Worm (Caenorhabditis elegans) whole organism, mixed stage, embryonic: Measurements from ENCODE around the gene Y49F6C.6.
A peak's percentile ranks its signal among the peaks of the same experiment; 100 is the strongest.

Experiments used
- M03D4.4 ChIP-seq: sonication (generic microtip); optimal IDR thresholded peaks from 2 replicates; lab custom pipeline; 2017; ENCODE audit warnings: mild to moderate bottlenecking, missing genetic modification characterization, missing compliant biosample characterization
- bed-3 ChIP-seq: fragments of 200-800 bp; sonication (Bioruptor generic); optimal IDR thresholded peaks from 3 replicates; lab custom pipeline; 2018; ENCODE audit warnings: mild to moderate bottlenecking, missing genetic modification characterization, moderate library complexity, missing compliant biosample characterization
- ceh-43 ChIP-seq: fragments of 200-800 bp; sonication (Bioruptor generic); optimal IDR thresholded peaks from 2 replicates; lab custom pipeline; 2018; ENCODE audit warnings: mild to moderate bottlenecking, missing genetic modification characterization, moderate library complexity, missing compliant biosample characterization
- ces-1 ChIP-seq: fragments of 150-350 bp; optimal IDR thresholded peaks from 2 replicates; lab custom pipeline; 2014; ENCODE audit warnings: missing biosample characterization, missing genetic modification reagents, missing genetic modification characterization
- elt-1 ChIP-seq: sonication (generic microtip); optimal IDR thresholded peaks from 2 replicates; lab custom pipeline; 2017; ENCODE audit warnings: missing genetic modification characterization, mild to moderate bottlenecking, missing compliant biosample characterization, antibody characterized with exemption, moderate library complexity, borderline replicate concordance; ENCODE audit not compliant: insufficient read depth
- flh-1 ChIP-seq: fragments of 200-800 bp; sonication (Bioruptor generic); optimal IDR thresholded peaks from 2 replicates; lab custom pipeline; 2018; ENCODE audit warnings: mild to moderate bottlenecking, missing genetic modification characterization, moderate library complexity, missing compliant biosample characterization
- ham-2 ChIP-seq: fragments of 200-800 bp; sonication (Bioruptor generic); optimal IDR thresholded peaks from 2 replicates; lab custom pipeline; 2018; ENCODE audit warnings: mild to moderate bottlenecking, missing genetic modification characterization, missing compliant biosample characterization
- hlh-1 ChIP-seq: fragments of 150-350 bp; optimal IDR thresholded peaks from 2 replicates; lab custom pipeline; 2014; ENCODE audit warnings: missing biosample characterization, missing genetic modification reagents, missing genetic modification characterization
- lin-13 ChIP-seq: fragments of 150-350 bp; optimal IDR thresholded peaks from 2 replicates; lab custom pipeline; 2014; ENCODE audit warnings: missing biosample characterization, missing genetic modification characterization
- lin-32 ChIP-seq: fragments of 200-800 bp; sonication (Bioruptor generic); optimal IDR thresholded peaks from 2 replicates; lab custom pipeline; 2018; ENCODE audit warnings: mild to moderate bottlenecking, missing genetic modification characterization, missing compliant biosample characterization
- mab-5 ChIP-seq: fragments of 150-350 bp; optimal IDR thresholded peaks from 2 replicates; lab custom pipeline; 2014; ENCODE audit warnings: missing biosample characterization, missing genetic modification characterization
- mep-1 ChIP-seq: fragments of 150-350 bp; optimal IDR thresholded peaks from 2 replicates; lab custom pipeline; 2017; ENCODE audit warnings: missing biosample characterization, missing genetic modification reagents, missing genetic modification characterization, inconsistent platforms
- mls-2 ChIP-seq: sonication (generic microtip); optimal IDR thresholded peaks from 2 replicates; lab custom pipeline; 2016; ENCODE audit warnings: mild to moderate bottlenecking, missing genetic modification characterization, moderate library complexity, missing compliant biosample characterization
- nhr-12 ChIP-seq: fragments of 150-350 bp; optimal IDR thresholded peaks from 2 replicates; lab custom pipeline; 2014; ENCODE audit warnings: missing biosample characterization, missing genetic modification characterization
- nhr-2 ChIP-seq: fragments of 150-350 bp; optimal IDR thresholded peaks from 2 replicates; lab custom pipeline; 2014; ENCODE audit warnings: missing biosample characterization, missing genetic modification characterization
- nhr-237 ChIP-seq: fragments of 150-350 bp; optimal IDR thresholded peaks from 2 replicates; lab custom pipeline; 2014; ENCODE audit warnings: missing biosample characterization, missing genetic modification characterization
- nhr-28 ChIP-seq: fragments of 150-350 bp; optimal IDR thresholded peaks from 2 replicates; lab custom pipeline; 2014; ENCODE audit warnings: missing biosample characterization, missing genetic modification characterization
- pha-4 ChIP-seq: fragments of 150-350 bp; optimal IDR thresholded peaks from 2 replicates; lab custom pipeline; 2018; ENCODE audit warnings: missing biosample characterization, missing genetic modification reagents, missing genetic modification characterization
- sem-2 ChIP-seq: fragments of 200-800 bp; sonication (Bioruptor generic); optimal IDR thresholded peaks from 2 replicates; lab custom pipeline; 2018; ENCODE audit warnings: mild to moderate bottlenecking, missing genetic modification characterization, missing compliant biosample characterization
- snpc-4 ChIP-seq: fragments of 150-350 bp; optimal IDR thresholded peaks from 2 replicates; lab custom pipeline; 2014; ENCODE audit warnings: missing biosample characterization, missing genetic modification characterization
- sptf-1 ChIP-seq: sonication (generic microtip); optimal IDR thresholded peaks from 2 replicates; lab custom pipeline; 2017; ENCODE audit warnings: mild to moderate bottlenecking, missing genetic modification characterization, moderate library complexity, missing compliant biosample characterization
- tbx-8 ChIP-seq: fragments of 200-800 bp; sonication (Bioruptor generic); optimal IDR thresholded peaks from 2 replicates; lab custom pipeline; 2018; ENCODE audit warnings: mild to moderate bottlenecking, missing genetic modification characterization, moderate library complexity, missing compliant biosample characterization
- unc-120 ChIP-seq: sonication (generic microtip); optimal IDR thresholded peaks from 2 replicates; lab custom pipeline; 2017; ENCODE audit warnings: missing genetic modification characterization, missing compliant biosample characterization; ENCODE audit not compliant: poor library complexity, severe bottlenecking
- unc-39 ChIP-seq: fragments of 150-350 bp; optimal IDR thresholded peaks from 2 replicates; lab custom pipeline; 2014; ENCODE audit warnings: missing biosample characterization, missing genetic modification characterization
- unc-62 ChIP-seq: fragments of 150-350 bp; optimal IDR thresholded peaks from 2 replicates; lab custom pipeline; 2014; ENCODE audit warnings: missing biosample characterization, missing genetic modification reagents, missing genetic modification characterization
- zip-8 ChIP-seq: fragments of 150-350 bp; optimal IDR thresholded peaks from 2 replicates; lab custom pipeline; 2014; ENCODE audit warnings: missing biosample characterization, missing genetic modification characterization

The Y49F6C.6 gene

DNA sequence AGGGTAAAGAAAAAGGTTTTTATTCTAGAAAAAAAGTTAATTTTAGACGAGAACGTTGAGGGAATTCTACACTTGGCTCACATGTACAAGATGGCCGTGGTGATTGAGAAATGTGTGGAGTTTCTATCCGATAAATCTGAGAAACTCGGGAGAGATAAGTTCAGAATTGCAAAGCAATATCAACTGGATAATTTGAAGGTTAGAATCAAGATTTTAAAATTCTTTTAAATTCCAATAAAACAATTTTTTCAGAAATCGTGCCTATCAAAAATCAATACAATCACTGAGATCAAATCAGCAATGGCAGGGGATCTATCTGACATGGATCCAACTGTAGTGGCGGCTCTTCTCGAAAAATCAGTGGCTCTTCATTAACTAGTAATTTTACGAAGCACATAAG is 11.3 kb upstream of the Y49F6C.6 start, which contains the start of gene Y49F6C.2:
Gene Y49F6C.2, plus strand, starts transcription at position 301 of the 400 bp plus-strand sequence.
- TF ChIP-seq tbx-8 (GFP tag; lab: Kevin White, UChicago) (no peak), lin-32 (no peak), mep-1 (tag; lab: Kevin White, UChicago) (no peak)

DNA sequence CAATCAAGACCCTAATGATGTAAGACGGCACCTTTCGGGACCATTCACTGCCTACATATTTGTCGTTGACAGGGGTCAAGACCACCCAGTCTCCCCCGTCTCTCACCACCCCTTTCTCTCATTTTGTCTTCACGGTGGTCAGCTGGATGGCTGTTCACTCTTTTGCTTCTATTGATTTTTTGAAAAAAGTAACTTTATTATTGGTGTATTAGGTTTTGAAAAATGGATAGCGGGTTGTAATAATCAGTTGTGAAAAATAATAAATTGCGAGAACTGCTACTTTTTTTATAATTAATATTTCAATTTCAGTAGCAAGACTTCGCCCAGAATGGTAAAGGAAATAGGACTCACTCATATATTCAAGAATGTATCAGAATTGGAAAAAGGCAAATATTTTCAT is 9.8 kb upstream of the Y49F6C.6 start, which contains the start of gene bath-9:
Gene bath-9, plus strand, starts transcription at position 301 of the 400 bp plus-strand sequence.
- no peak for TF ChIP-seq flh-1 (GFP tag; lab: Kevin White, UChicago)
- TF ChIP-seq mab-5, result no peak
- TF ChIP-seq nhr-28 (tag; lab: Kevin White, UChicago), result no peak
- peak; percentile 8 for TF ChIP-seq nhr-2 (tag; lab: Kevin White, UChicago)
- TF ChIP-seq bed-3 (GFP tag; lab: Kevin White, UChicago), result no peak

DNA sequence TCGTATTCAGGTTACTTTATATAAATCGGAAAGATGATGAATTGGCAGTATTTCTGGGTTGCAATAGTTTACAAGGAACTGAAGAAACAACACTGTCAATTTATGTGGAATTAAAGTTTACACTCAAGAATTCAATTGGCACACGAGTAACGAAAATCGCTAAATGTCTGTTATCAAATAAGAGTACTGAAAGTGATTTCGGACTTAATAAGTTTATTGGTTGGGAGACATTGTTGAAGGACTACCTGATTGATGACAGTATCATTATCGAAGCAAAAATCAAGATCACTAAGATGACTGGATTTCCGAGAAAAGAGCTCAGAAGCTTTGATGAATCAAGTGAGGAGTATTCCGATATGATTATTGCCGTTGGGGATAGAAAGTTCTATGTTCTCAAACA is 8.3 kb upstream of the Y49F6C.6 start:
- no peak for TF ChIP-seq lin-32
- no peak for TF ChIP-seq pha-4 (tag; lab: Kevin White, UChicago)
- TF ChIP-seq flh-1 (GFP tag; lab: Kevin White, UChicago), result no peak
- TF ChIP-seq elt-1 (tag; lab: Kevin White, UChicago), result no peak
- TF ChIP-seq unc-120 (tag; lab: Kevin White, UChicago), result no peak
- TF ChIP-seq bed-3 (GFP tag; lab: Kevin White, UChicago), result no peak
- TF ChIP-seq ceh-43 (GFP tag; lab: Kevin White, UChicago), result no peak
- no peak for TF ChIP-seq snpc-4 (tag; lab: Kevin White, UChicago)
- TF ChIP-seq hlh-1 (tag; lab: Kevin White, UChicago), result no peak
- no peak for TF ChIP-seq mep-1 (tag; lab: Kevin White, UChicago)
- TF ChIP-seq nhr-2 (tag; lab: Kevin White, UChicago), result no peak
- no peak for TF ChIP-seq M03D4.4 (tag; lab: Kevin White, UChicago)
- TF ChIP-seq ham-2 (GFP tag; lab: Kevin White, UChicago), result no peak
- no peak for TF ChIP-seq nhr-237 (tag; lab: Kevin White, UChicago)
- TF ChIP-seq zip-8 (tag; lab: Kevin White, UChicago), result no peak

DNA sequence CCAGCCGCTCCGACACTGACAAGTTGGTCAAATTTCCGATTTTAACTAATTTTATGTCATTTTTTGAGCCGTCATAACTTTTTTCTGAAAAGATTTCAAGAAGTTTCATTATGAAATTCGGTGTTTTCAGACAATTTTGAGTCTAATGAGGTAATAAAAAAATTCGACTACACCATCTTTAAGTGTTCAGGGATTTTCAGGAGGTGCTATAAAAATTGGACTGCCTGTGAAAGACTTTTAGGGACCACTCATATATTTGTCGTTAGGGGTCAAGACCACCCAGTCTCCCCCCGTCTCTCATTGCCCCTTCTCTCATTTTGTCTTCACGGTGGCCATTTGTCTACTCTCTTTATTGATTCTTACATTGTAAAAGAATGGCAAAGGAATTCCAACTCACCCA is 7.8 kb upstream of the Y49F6C.6 start, which contains the start of gene bath-10:
Gene bath-10, plus strand, starts transcription at position 301 of the 400 bp plus-strand sequence.
- TF ChIP-seq bed-3 (GFP tag; lab: Kevin White, UChicago) (no peak), M03D4.4 (tag; lab: Kevin White, UChicago) (no peak), flh-1 (GFP tag; lab: Kevin White, UChicago) (no peak), sem-2 (GFP tag; lab: Kevin White, UChicago) (no peak), nhr-2 (tag; lab: Kevin White, UChicago) (peak; percentile 22)

DNA sequence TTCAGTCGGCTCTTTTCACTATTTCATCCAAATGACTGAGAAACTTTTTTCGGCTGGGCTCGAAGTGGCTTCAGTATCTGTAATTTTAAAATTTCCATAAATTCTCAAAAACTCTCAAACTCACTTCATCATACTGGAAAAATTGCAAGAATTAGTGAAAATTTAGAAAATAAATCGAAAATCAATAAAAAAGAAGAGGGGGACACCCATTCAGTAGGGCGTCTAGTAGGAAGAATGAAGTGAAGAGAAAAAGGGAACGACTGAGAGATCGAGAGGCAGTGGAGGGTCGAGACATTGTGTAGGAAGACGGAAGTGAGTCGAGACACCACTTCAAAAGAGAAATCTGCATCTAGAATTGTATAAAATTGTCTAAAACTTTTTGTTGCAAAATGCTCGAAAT is 6.9 kb upstream of the Y49F6C.6 start:
- TF ChIP-seq unc-39 (tag; lab: Kevin White, UChicago) (no peak), ces-1 (GFP tag; lab: Kevin White, UChicago) (peak; percentile 77)

DNA sequence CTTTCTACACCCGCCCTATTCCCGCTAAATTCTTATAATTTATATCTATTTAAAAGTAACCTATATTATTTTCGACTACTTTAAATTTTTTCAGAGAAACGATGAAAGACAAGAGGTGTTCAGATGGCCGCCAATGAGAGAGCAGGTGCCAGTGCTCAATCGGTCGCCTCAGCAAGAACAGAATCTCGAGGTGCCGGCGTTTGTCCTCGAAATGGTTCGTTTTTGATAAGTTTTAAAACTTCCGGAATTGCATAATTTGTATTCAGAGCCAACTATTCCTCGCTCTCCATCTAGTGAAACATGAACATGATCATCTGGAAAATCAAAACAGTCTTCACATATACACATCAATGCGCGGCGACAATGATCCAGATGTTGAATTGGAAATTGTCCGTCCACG is 4.0 kb upstream of the Y49F6C.6 start, which contains the start of gene bath-23:
Gene bath-23, plus strand, starts transcription at position 301 of the 400 bp plus-strand sequence.
- no peak for TF ChIP-seq nhr-12 (tag; lab: Kevin White, UChicago)
- no peak for TF ChIP-seq unc-62 (GFP tag; lab: Kevin White, UChicago)
- TF ChIP-seq unc-120 (tag; lab: Kevin White, UChicago), result no peak
- TF ChIP-seq pha-4 (tag; lab: Kevin White, UChicago), result no peak
- TF ChIP-seq mls-2 (tag; lab: Kevin White, UChicago), result no peak
- no peak for TF ChIP-seq sem-2 (GFP tag; lab: Kevin White, UChicago)
- no peak for TF ChIP-seq hlh-1 (tag; lab: Kevin White, UChicago)
- TF ChIP-seq lin-13, result no peak
- no peak for TF ChIP-seq snpc-4 (tag; lab: Kevin White, UChicago)
- no peak for TF ChIP-seq M03D4.4 (tag; lab: Kevin White, UChicago)
- no peak for TF ChIP-seq nhr-237 (tag; lab: Kevin White, UChicago)
- no peak for TF ChIP-seq sptf-1 (tag; lab: Kevin White, UChicago)
